Worm (Caenorhabditis elegans) whole organism, L2 larva: ENCODE data around the gene let-99.

Experiments
- ZK546.5 ChIP-seq: sonication (generic microtip); optimal IDR thresholded peaks from 2 replicates; lab custom pipeline; 2017; ENCODE audit warnings: missing biosample characterization, missing genetic modification characterization
- dmd-4 ChIP-seq: sonication (generic microtip); optimal IDR thresholded peaks from 2 replicates; lab custom pipeline; 2017; ENCODE audit warnings: missing biosample characterization, missing genetic modification characterization
- elt-1 ChIP-seq: fragments of 150-350 bp; optimal IDR thresholded peaks from 2 replicates; lab custom pipeline; 2014; ENCODE audit warnings: missing biosample characterization, missing genetic modification characterization
- mab-5 ChIP-seq: fragments of 150-350 bp; optimal IDR thresholded peaks from 2 replicates; lab custom pipeline; 2014; ENCODE audit warnings: missing biosample characterization, missing genetic modification characterization
- mdl-1 ChIP-seq, 2 experiments: fragments of 150-350 bp in 1 of 2; sonication (generic microtip) in 1 of 2; optimal IDR thresholded peaks; 2 replicates each; lab custom pipeline; 2017; ENCODE audit warnings: missing biosample characterization in 2 of 2, missing genetic modification characterization in 2 of 2
- nhr-11 ChIP-seq: fragments of 150-350 bp; optimal IDR thresholded peaks from 2 replicates; lab custom pipeline; 2014; ENCODE audit warnings: missing biosample characterization, missing genetic modification characterization
- nhr-12 ChIP-seq: fragments of 150-350 bp; optimal IDR thresholded peaks from 2 replicates; lab custom pipeline; 2014; ENCODE audit warnings: missing biosample characterization, missing genetic modification characterization
- nhr-21 ChIP-seq: fragments of 150-350 bp; optimal IDR thresholded peaks from 2 replicates; lab custom pipeline; 2014; ENCODE audit warnings: missing biosample characterization, missing genetic modification characterization
- nhr-6 ChIP-seq: fragments of 150-350 bp; optimal IDR thresholded peaks from 2 replicates; lab custom pipeline; 2014; ENCODE audit warnings: missing biosample characterization, missing genetic modification characterization
- nhr-77 ChIP-seq: fragments of 150-350 bp; optimal IDR thresholded peaks from 2 replicates; lab custom pipeline; 2014; ENCODE audit warnings: missing biosample characterization, missing genetic modification characterization
- snpc-4 ChIP-seq: fragments of 150-350 bp; optimal IDR thresholded peaks from 2 replicates; lab custom pipeline; 2014; ENCODE audit warnings: missing biosample characterization, missing genetic modification characterization
- unc-39 ChIP-seq: fragments of 150-350 bp; optimal IDR thresholded peaks from 2 replicates; lab custom pipeline; 2014; ENCODE audit warnings: missing biosample characterization, missing genetic modification characterization
- unc-62 ChIP-seq: fragments of 150-350 bp; optimal IDR thresholded peaks from 2 replicates; lab custom pipeline; 2014; ENCODE audit warnings: missing biosample characterization, missing genetic modification reagents, missing genetic modification characterization
- ztf-11 ChIP-seq: sonication (generic microtip); optimal IDR thresholded peaks from 2 replicates; lab custom pipeline; 2017; ENCODE audit warnings: missing biosample characterization, missing genetic modification characterization

DNA sequence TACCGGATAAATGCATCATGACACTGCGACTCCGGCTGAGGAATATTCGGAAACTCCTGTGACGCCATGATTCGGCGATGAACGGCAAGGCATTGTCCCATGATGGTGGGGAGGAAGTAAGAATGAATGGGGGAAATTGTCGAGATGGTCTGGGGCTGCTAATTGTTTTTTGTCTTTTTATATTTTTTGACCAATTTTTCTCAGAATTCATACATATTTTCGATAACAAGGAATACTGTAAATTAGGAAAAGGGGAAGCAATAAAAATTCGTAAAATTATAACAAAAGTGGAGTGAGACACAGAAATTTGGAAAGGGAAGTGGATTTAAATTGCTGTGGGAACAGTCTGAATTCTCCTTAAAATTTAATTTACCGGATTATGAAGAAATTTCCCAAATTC lies 42.2 kb upstream of the let-99 start, which contains the start of gene eak-4:
- TF ChIP-seq nhr-6 (tag; lab: Kevin White, UChicago) (no peak), mdl-1 (tag; optimal IDR thresholded peaks at IDR 0.05; lab: Kevin White, UChicago) (no peak), elt-1 (tag; lab: Kevin White, UChicago) (no peak), ztf-11 (tag; lab: Kevin White, UChicago) (no peak), mab-5 (tag; lab: Kevin White, UChicago) (no peak), unc-39 (tag; lab: Kevin White, UChicago) (no peak), nhr-11 (tag; lab: Kevin White, UChicago) (no peak), snpc-4 (tag; lab: Kevin White, UChicago) (no peak), dmd-4 (tag; lab: Kevin White, UChicago) (no peak), ZK546.5 (tag; lab: Kevin White, UChicago) (no peak), nhr-21 (tag; lab: Kevin White, UChicago) (no peak), nhr-12 (tag; lab: Kevin White, UChicago) (no peak), nhr-77 (no peak), unc-62 (GFP tag; lab: Kevin White, UChicago) (no peak)
